Fruit fly (Drosophila melanogaster) whole organism, embryonic: ENCODE results near the gene CG7483.

ENCODE experiments used
- CG10565 ChIP-seq: fragments of 200-800 bp; sonication (Bioruptor generic); optimal IDR thresholded peaks from 3 replicates; lab custom pipeline; 2016; ENCODE audit warnings: missing biosample characterization, mild to moderate bottlenecking, missing genetic modification characterization
- CG11723 ChIP-seq: fragments of 200-800 bp; sonication (Bioruptor generic); optimal IDR thresholded peaks from 2 replicates; lab custom pipeline; 2017; ENCODE audit warnings: missing biosample characterization, mild to moderate bottlenecking, missing genetic modification characterization
- CG12299 ChIP-seq: fragments of 200-800 bp; sonication (Bioruptor generic); optimal IDR thresholded peaks from 2 replicates; lab custom pipeline; 2018; ENCODE audit warnings: missing biosample characterization, mild to moderate bottlenecking, missing genetic modification characterization
- CG14667 ChIP-seq: fragments of 200-800 bp; sonication (Bioruptor generic); IDR thresholded peaks from 2 replicates; pipeline ENCODE4 v1.3.6; 2022; ENCODE audit warnings: missing biosample characterization, missing genetic modification characterization
- CG1647 ChIP-seq: fragments of 200-800 bp; sonication (Bioruptor generic); optimal IDR thresholded peaks from 3 replicates; lab custom pipeline; 2016; ENCODE audit warnings: missing biosample characterization, missing genetic modification characterization
- CG17359 ChIP-seq: fragments of 200-800 bp; sonication (Bioruptor generic); optimal IDR thresholded peaks from 3 replicates; lab custom pipeline; 2018; ENCODE audit warnings: missing biosample characterization, mild to moderate bottlenecking, missing genetic modification characterization, moderate library complexity
- CG18619 ChIP-seq: fragments of 200-800 bp; sonication (Bioruptor generic); optimal IDR thresholded peaks from 3 replicates; lab custom pipeline; 2017; ENCODE audit warnings: missing biosample characterization, mild to moderate bottlenecking, missing genetic modification characterization
- CG18764 ChIP-seq: fragments of 200-800 bp; sonication (Bioruptor generic); optimal IDR thresholded peaks from 3 replicates; lab custom pipeline; 2016; ENCODE audit warnings: missing biosample characterization, missing genetic modification characterization
- CG2116 ChIP-seq: fragments of 200-800 bp; sonication (Bioruptor generic); optimal IDR thresholded peaks from 3 replicates; lab custom pipeline; 2018; ENCODE audit warnings: missing biosample characterization, mild to moderate bottlenecking, missing genetic modification characterization
- CG2712 ChIP-seq: fragments of 200-800 bp; optimal IDR thresholded peaks from 3 replicates; lab custom pipeline; 2019; ENCODE audit warnings: missing biosample characterization, mild to moderate bottlenecking, missing genetic modification characterization, moderate library complexity
- CG2889 ChIP-seq: fragments of 200-800 bp; sonication (Bioruptor generic); IDR thresholded peaks from 3 replicates; pipeline ENCODE4 v1.3.6; 2022; ENCODE audit warnings: missing biosample characterization, missing genetic modification characterization
- CG30403 ChIP-seq: fragments of 200-800 bp; sonication (Bioruptor generic); optimal IDR thresholded peaks from 3 replicates; lab custom pipeline; 2016; ENCODE audit warnings: missing biosample characterization, missing genetic modification characterization
- CG31441 ChIP-seq: fragments of 200-800 bp; sonication (Bioruptor generic); IDR thresholded peaks from 2 replicates; pipeline ENCODE4 v1.3.6; 2022; ENCODE audit warnings: missing biosample characterization, missing genetic modification characterization
- CG34376 ChIP-seq: fragments of 200-800 bp; sonication (Bioruptor generic); optimal IDR thresholded peaks from 2 replicates; lab custom pipeline; 2018; ENCODE audit warnings: missing biosample characterization, mild to moderate bottlenecking, missing genetic modification characterization
- CG4730 ChIP-seq: fragments of 200-800 bp; sonication (Bioruptor generic); IDR thresholded peaks from 2 replicates; pipeline ENCODE4 v1.3.6; 2022; ENCODE audit warnings: missing biosample characterization, missing genetic modification characterization
- CG6175 ChIP-seq: fragments of 200-800 bp; sonication (Bioruptor generic); IDR thresholded peaks from 3 replicates; pipeline ENCODE4 v1.3.6; 2022; ENCODE audit warnings: missing biosample characterization, missing genetic modification characterization
- CG6683 ChIP-seq: fragments of 200-800 bp; sonication (Bioruptor generic); optimal IDR thresholded peaks from 2 replicates; lab custom pipeline; 2017; ENCODE audit warnings: missing biosample characterization, mild to moderate bottlenecking, missing genetic modification characterization, missing genetic modification reagents
- CG6689 ChIP-seq: fragments of 200-800 bp; sonication (Bioruptor generic); IDR thresholded peaks from 2 replicates; pipeline ENCODE4 v1.3.6; 2022; ENCODE audit warnings: missing biosample characterization, missing genetic modification characterization
- CG8388 ChIP-seq: fragments of 200-800 bp; sonication (Bioruptor generic); optimal IDR thresholded peaks from 2 replicates; lab custom pipeline; 2019; ENCODE audit warnings: missing biosample characterization, mild to moderate bottlenecking, missing genetic modification characterization, moderate library complexity
- CG8478 ChIP-seq: fragments of >200 bp; optimal IDR thresholded peaks from 2 replicates; lab custom pipeline; 2018
- CG9876 ChIP-seq: fragments of 200-800 bp; sonication (Bioruptor generic); optimal IDR thresholded peaks from 2 replicates; lab custom pipeline; 2016; ENCODE audit warnings: missing biosample characterization, missing genetic modification characterization
- Dip2 ChIP-seq: fragments of 200-800 bp; sonication (Bioruptor generic); IDR thresholded peaks from 2 replicates; pipeline ENCODE4 v1.3.6; 2022; ENCODE audit warnings: missing biosample characterization, missing genetic modification characterization
- Eip74EF ChIP-seq, 2 experiments: fragments of 200-800 bp in 1 of 2; fragments of >200 bp in 1 of 2; sonication (Bioruptor generic) in 1 of 2; optimal IDR thresholded peaks; 2 replicates each; lab custom pipeline; 2017 to 2019; ENCODE audit warnings: missing biosample characterization in 2 of 2, missing genetic modification characterization in 2 of 2, mild to moderate bottlenecking in 1 of 2, moderate library complexity in 1 of 2
- Hand ChIP-seq: fragments of 200-800 bp; sonication (Bioruptor generic); optimal IDR thresholded peaks from 2 replicates; lab custom pipeline; 2017; ENCODE audit warnings: mild to moderate bottlenecking, missing biosample characterization, missing genetic modification reagents, missing genetic modification characterization
- MESR4 ChIP-seq: fragments of 200-800 bp; sonication (Bioruptor generic); optimal IDR thresholded peaks from 2 replicates; lab custom pipeline; 2018; ENCODE audit warnings: missing biosample characterization, mild to moderate bottlenecking, missing genetic modification characterization, moderate library complexity
- Med ChIP-seq: fragments of 200-800 bp; sonication (Bioruptor generic); peaks from one replicate; lab custom pipeline; 2016; ENCODE audit warnings: missing biosample characterization, missing genetic modification characterization, mild to moderate bottlenecking, inconsistent platforms, moderate library complexity
- NK7.1 ChIP-seq: fragments of 200-800 bp; sonication (Bioruptor generic); optimal IDR thresholded peaks from 3 replicates; lab custom pipeline; 2016; ENCODE audit warnings: missing biosample characterization, missing genetic modification characterization
- NfI ChIP-seq: fragments of 200-800 bp; sonication (Bioruptor generic); optimal IDR thresholded peaks from 3 replicates; lab custom pipeline; 2018; ENCODE audit warnings: missing biosample characterization, mild to moderate bottlenecking, missing genetic modification characterization, moderate library complexity
- Scr ChIP-seq: fragments of 200-800 bp; sonication (Bioruptor generic); IDR thresholded peaks from 2 replicates; pipeline ENCODE4 v1.3.6; 2022; ENCODE audit warnings: missing biosample characterization, missing genetic modification characterization; ENCODE audit not compliant: partially characterized antibody
- abd-A ChIP-seq: fragments of 200-800 bp; sonication (Bioruptor generic); optimal IDR thresholded peaks from 3 replicates; lab custom pipeline; 2019; ENCODE audit warnings: missing biosample characterization, mild to moderate bottlenecking, missing genetic modification characterization, moderate library complexity
- cwo ChIP-seq: fragments of 200-800 bp; sonication (Bioruptor generic); optimal IDR thresholded peaks from 3 replicates; lab custom pipeline; 2017; ENCODE audit warnings: missing biosample characterization, missing genetic modification characterization, mild to moderate bottlenecking, moderate library complexity, missing genetic modification reagents
- dan ChIP-seq: fragments of 200-800 bp; sonication (Bioruptor generic); IDR thresholded peaks from 2 replicates; pipeline ENCODE4 v1.3.6; 2022; ENCODE audit warnings: missing biosample characterization, missing genetic modification characterization
- dm ChIP-seq: fragments of 200-800 bp; sonication (Bioruptor generic); optimal IDR thresholded peaks from 3 replicates; lab custom pipeline; 2016; ENCODE audit warnings: missing biosample characterization, missing genetic modification characterization
- ftz-f1 ChIP-seq: fragments of 200-800 bp; sonication (Bioruptor generic); optimal IDR thresholded peaks from 2 replicates; lab custom pipeline; 2016; ENCODE audit warnings: missing biosample characterization, missing genetic modification characterization
- her ChIP-seq: fragments of 200-800 bp; sonication (Bioruptor generic); optimal IDR thresholded peaks from 2 replicates; lab custom pipeline; 2016; ENCODE audit warnings: missing biosample characterization, missing genetic modification characterization
- hth ChIP-seq: fragments of >200 bp; optimal IDR thresholded peaks from 2 replicates; lab custom pipeline; 2017; ENCODE audit warnings: inconsistent platforms
- insv ChIP-seq, 2 experiments: fragments of 200-800 bp; sonication (Bioruptor generic); optimal IDR thresholded peaks; 3 replicates each; lab custom pipeline; 2016 to 2018; ENCODE audit warnings: missing biosample characterization in 2 of 2, missing genetic modification characterization in 2 of 2
- jumu ChIP-seq: fragments of 200-800 bp; sonication (Bioruptor generic); optimal IDR thresholded peaks from 3 replicates; lab custom pipeline; 2016; ENCODE audit warnings: missing biosample characterization, missing genetic modification characterization
- kay ChIP-seq: fragments of 200-800 bp; sonication (Bioruptor generic); optimal IDR thresholded peaks from 2 replicates; lab custom pipeline; 2016; ENCODE audit warnings: missing biosample characterization, missing genetic modification characterization
- ken ChIP-seq: fragments of 200-800 bp; sonication (Bioruptor generic); IDR thresholded peaks from 3 replicates; pipeline ENCODE4 v1.3.6; 2022; ENCODE audit warnings: missing biosample characterization, missing genetic modification characterization
- klu ChIP-seq: fragments of 200-800 bp; sonication (Bioruptor generic); IDR thresholded peaks from 2 replicates; pipeline ENCODE4 v1.3.6; 2022; ENCODE audit warnings: missing biosample characterization, missing genetic modification characterization
- lov ChIP-seq, 2 experiments: fragments of 200-800 bp in 1 of 2; fragments of >200 bp in 1 of 2; sonication (Bioruptor generic) in 1 of 2; IDR thresholded peaks in 1 of 2; optimal IDR thresholded peaks in 1 of 2; 2 replicates in 1 of 2; 3 replicates in 1 of 2; pipeline versions ENCODE4 v1.3.6 to Lab custom; 2017 to 2022; ENCODE audit warnings: missing biosample characterization in 1 of 2, missing genetic modification characterization in 1 of 2
- maf-S ChIP-seq: fragments of 200-800 bp; sonication (Bioruptor generic); optimal IDR thresholded peaks from 2 replicates; lab custom pipeline; 2016; ENCODE audit warnings: missing biosample characterization, missing genetic modification characterization
- nerfin-2 ChIP-seq: fragments of 200-800 bp; sonication (Bioruptor generic); IDR thresholded peaks from 2 replicates; pipeline ENCODE4 v1.3.6; 2022; ENCODE audit warnings: missing biosample characterization, missing genetic modification characterization; ENCODE audit not compliant: partially characterized antibody
- nmo ChIP-seq: fragments of 200-800 bp; sonication (Bioruptor generic); optimal IDR thresholded peaks from 2 replicates; lab custom pipeline; 2018; ENCODE audit warnings: missing biosample characterization, mild to moderate bottlenecking, missing genetic modification characterization, moderate library complexity
- pum ChIP-seq: fragments of 200-800 bp; sonication (Bioruptor generic); optimal IDR thresholded peaks from 2 replicates; lab custom pipeline; 2016; ENCODE audit warnings: missing biosample characterization, missing genetic modification characterization
- slp2 ChIP-seq: fragments of 200-800 bp; sonication (Bioruptor generic); optimal IDR thresholded peaks from 2 replicates; lab custom pipeline; 2016; ENCODE audit warnings: missing biosample characterization, missing genetic modification characterization
- tna ChIP-seq: fragments of 200-800 bp; sonication (Bioruptor generic); IDR thresholded peaks from 2 replicates; pipeline ENCODE4 v1.3.6; 2022; ENCODE audit warnings: missing biosample characterization, missing genetic modification characterization; ENCODE audit not compliant: partially characterized antibody
- unc-4 ChIP-seq: fragments of 200-800 bp; sonication (Bioruptor generic); IDR thresholded peaks from 2 replicates; pipeline ENCODE4 v1.3.6; 2022; ENCODE audit warnings: missing biosample characterization, missing genetic modification characterization; ENCODE audit not compliant: partially characterized antibody
- zf30C ChIP-seq: fragments of 200-800 bp; sonication (Bioruptor generic); optimal IDR thresholded peaks from 3 replicates; lab custom pipeline; 2018; ENCODE audit warnings: missing biosample characterization, mild to moderate bottlenecking, missing genetic modification characterization
- zfh1 ChIP-seq: fragments of 200-800 bp; sonication (Bioruptor generic); IDR thresholded peaks from 3 replicates; pipeline ENCODE4 v1.3.6; 2022; ENCODE audit warnings: missing biosample characterization, missing genetic modification characterization

CG7483 gene

dm6 chr3R:8313038-8313437 lies at the start of gene CG7483 (continued):
- peak; percentile 65 for TF ChIP-seq tna (GFP tag; lab: Robert Waterston, UW)
- no peak for TF ChIP-seq hth (lab: Kevin White, UChicago)
- no peak for TF ChIP-seq Dip2 (GFP tag; lab: Robert Waterston, UW)
- TF ChIP-seq cwo = no peak
- TF ChIP-seq CG2889 (GFP tag; lab: Robert Waterston, UW) = no peak
- no peak for TF ChIP-seq maf-S (GFP tag; lab: Kevin White, UChicago)
- TF ChIP-seq CG11723 (GFP tag; lab: Kevin White, UChicago) = no peak
- no peak for TF ChIP-seq ftz-f1 (GFP tag; lab: Kevin White, UChicago)
- TF ChIP-seq unc-4 = peak; percentile 88
- no peak for TF ChIP-seq jumu (GFP tag; lab: Kevin White, UChicago)
- peak; percentile 93 for TF ChIP-seq MESR4 (GFP tag; lab: Kevin White, UChicago)
- TF ChIP-seq nerfin-2 (GFP tag; lab: Robert Waterston, UW) = peak; percentile 79
- TF ChIP-seq dan (GFP tag; lab: Robert Waterston, UW) = no peak
- TF ChIP-seq CG12299 (tag; lab: Kevin White, UChicago) = no peak
- no peak for TF ChIP-seq kay (GFP tag; lab: Kevin White, UChicago)
- TF ChIP-seq CG1647 (GFP tag; lab: Kevin White, UChicago) = no peak
- TF ChIP-seq her = no peak
- no peak for TF ChIP-seq CG18619 (GFP tag; lab: Kevin White, UChicago)
- no peak for TF ChIP-seq zf30C (GFP tag; lab: Kevin White, UChicago)
- TF ChIP-seq CG2116 (GFP tag; lab: Kevin White, UChicago) = peak; percentile 70
- no peak for TF ChIP-seq Hand (GFP tag; lab: Kevin White, UChicago)
- no peak for TF ChIP-seq NfI (GFP tag; lab: Kevin White, UChicago)
- TF ChIP-seq slp2 = no peak
- no peak for TF ChIP-seq abd-A (tag; lab: Kevin White, UChicago)
- no peak for TF ChIP-seq klu (GFP tag; lab: Robert Waterston, UW)
- no peak for TF ChIP-seq pum
- no peak for TF ChIP-seq Eip74EF (GFP tag; optimal IDR thresholded peaks at IDR 0.05; lab: Kevin White, UChicago)
- no peak for TF ChIP-seq NK7.1 (GFP tag; lab: Kevin White, UChicago)
- no peak for TF ChIP-seq zfh1 (GFP tag; lab: Robert Waterston, UW)
- TF ChIP-seq CG6175 = no peak
- peak; percentile 22 for TF ChIP-seq nmo (GFP tag; lab: Kevin White, UChicago)
- TF ChIP-seq CG17359 (tag; lab: Kevin White, UChicago) = no peak
- TF ChIP-seq CG30403 = no peak
- TF ChIP-seq CG9876 (GFP tag; lab: Kevin White, UChicago) = no peak
- TF ChIP-seq CG8478 (lab: Kevin White, UChicago) = no peak
- peak; percentile 64 for TF ChIP-seq Med (GFP tag; lab: Kevin White, UChicago)
- TF ChIP-seq lov (optimal IDR thresholded peaks at IDR 0.05; lab: Kevin White, UChicago) = no peak
- TF ChIP-seq lov (GFP tag; IDR thresholded peaks at IDR 0.05; lab: Robert Waterston, UW) = no peak
- TF ChIP-seq CG2712 (tag; lab: Kevin White, UChicago) = peak; percentile 22
- no peak for TF ChIP-seq CG18764 (GFP tag; lab: Kevin White, UChicago)
- no peak for TF ChIP-seq CG6683 (GFP tag; lab: Kevin White, UChicago)
- no peak for TF ChIP-seq dm (GFP tag; lab: Kevin White, UChicago)
- TF ChIP-seq ken (GFP tag; lab: Robert Waterston, UW) = no peak
- TF ChIP-seq CG34376 = no peak
- TF ChIP-seq CG31441 (GFP tag; lab: Robert Waterston, UW) = 0 out of 2 replicates have a peak, but pooled peaks have one; percentile 18
- TF ChIP-seq CG10565 = no peak
- peak; percentile 81 for TF ChIP-seq Scr
- no peak for TF ChIP-seq CG14667
- no peak for TF ChIP-seq CG8388 (GFP tag; lab: Kevin White, UChicago)
- TF ChIP-seq CG6689 (GFP tag; lab: Robert Waterston, UW) = no peak
- no peak for TF ChIP-seq CG4730 (GFP tag; lab: Robert Waterston, UW)
- peak in 1 of 2 experiments; percentile 30 for TF ChIP-seq insv (GFP tag; optimal IDR thresholded peaks at IDR 0.05; lab: Kevin White, UChicago)
